Worm (Caenorhabditis elegans): ENCODE results near the gene B0244.10.

DNA sequence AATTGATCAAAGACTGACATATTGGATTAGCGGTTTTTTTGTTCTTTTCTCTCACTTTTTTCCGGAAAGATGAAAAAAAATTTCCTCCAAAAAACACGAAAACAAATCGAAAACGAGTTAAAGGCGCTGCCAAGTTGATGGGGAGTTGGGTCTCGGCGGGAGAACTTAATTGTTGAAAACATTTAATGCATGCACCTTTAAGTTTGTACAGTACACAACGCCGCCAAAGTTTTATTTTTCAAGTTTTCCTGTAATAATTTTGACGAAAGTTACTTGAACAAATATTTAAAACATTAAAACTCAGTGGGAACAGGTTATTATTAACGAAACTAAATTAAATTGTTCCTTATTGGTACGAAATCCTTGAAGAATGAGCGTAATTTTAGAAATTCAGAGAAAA is 33.5 kb upstream of the B0244.10 start:
- TF ChIP-seq mdl-1 (tag; optimal IDR thresholded peaks at IDR 0.05): no peak
- no peak for TF ChIP-seq lin-15B (tag; optimal IDR thresholded peaks at IDR 0.05)
- no peak for TF ChIP-seq lin-39 (tag; optimal IDR thresholded peaks at IDR 0.05)
- no peak for TF ChIP-seq ztf-4 (tag; optimal IDR thresholded peaks at IDR 0.05)
- TF ChIP-seq aly-2 (tag; optimal IDR thresholded peaks at IDR 0.05): no peak
- TF ChIP-seq ztf-11 (tag; optimal IDR thresholded peaks at IDR 0.05): no peak
